Worm (Caenorhabditis elegans) whole organism, young adult: ENCODE results near the gene vglu-2.
"Not testable (repeated sequence)": the region's sequence is repeated elsewhere in the genome, so short reads cannot be mapped to it uniquely, and the experiment has no call there.

Source experiments
- B0019.2 ChIP-seq: fragments of 200-800 bp; sonication (Bioruptor generic); conservative IDR thresholded peaks from 2 replicates; pipeline ENCODE4 v1.3.6; 2022; ENCODE audit warnings: missing genetic modification reagents, missing genetic modification characterization, missing compliant biosample characterization
- B0336.3 ChIP-seq: fragments of 200-800 bp; sonication (Bioruptor generic); IDR thresholded peaks from 2 replicates; pipeline ENCODE4 v1.3.6; 2022; ENCODE audit warnings: missing genetic modification characterization, missing compliant biosample characterization
- D2030.7 ChIP-seq: fragments of 200-800 bp; sonication (Bioruptor generic); IDR thresholded peaks from 2 replicates; pipeline ENCODE4 v1.3.6; 2022; ENCODE audit warnings: missing genetic modification reagents, missing genetic modification characterization, missing compliant biosample characterization
- F33H1.4 ChIP-seq: fragments of 200-800 bp; sonication (Bioruptor generic); IDR thresholded peaks from 2 replicates; pipeline ENCODE4 v1.3.6; 2022; ENCODE audit warnings: missing genetic modification reagents, missing genetic modification characterization, missing compliant biosample characterization
- F37B4.10 ChIP-seq: fragments of 200-800 bp; sonication (Bioruptor generic); IDR thresholded peaks from 2 replicates; pipeline ENCODE4 v1.3.6; 2022; ENCODE audit warnings: missing genetic modification characterization, missing compliant biosample characterization
- F49E8.2 ChIP-seq: sonication (generic microtip); optimal IDR thresholded peaks from 3 replicates; lab custom pipeline; 2017; ENCODE audit warnings: missing genetic modification characterization, mild to moderate bottlenecking, missing compliant biosample characterization, antibody characterized with exemption, moderate library complexity; ENCODE audit not compliant: insufficient read depth
- Y56A3A.18 ChIP-seq: fragments of 200-800 bp; sonication (Bioruptor generic); IDR thresholded peaks from 2 replicates; pipeline ENCODE4 v1.3.6; 2022; ENCODE audit warnings: missing genetic modification reagents, missing genetic modification characterization, missing compliant biosample characterization
- Y67H2A.10 ChIP-seq: fragments of 200-800 bp; sonication (Bioruptor generic); conservative IDR thresholded peaks from 2 replicates; pipeline ENCODE4 v1.3.6; 2022; ENCODE audit warnings: missing genetic modification reagents, missing genetic modification characterization, missing compliant biosample characterization
- Y79H2A.3 ChIP-seq: fragments of 200-800 bp; sonication (Bioruptor generic); conservative IDR thresholded peaks from 2 replicates; pipeline ENCODE4 v1.3.6; 2022; ENCODE audit warnings: missing genetic modification reagents, missing genetic modification characterization, missing compliant biosample characterization
- Y95B8A.8 ChIP-seq: fragments of 200-800 bp; sonication (Bioruptor generic); IDR thresholded peaks from 2 replicates; pipeline ENCODE4 v1.3.6; 2022; ENCODE audit warnings: missing genetic modification reagents, missing genetic modification characterization, missing compliant biosample characterization
- bed-2 ChIP-seq: fragments of 200-800 bp; sonication (Bioruptor generic); IDR thresholded peaks from 2 replicates; pipeline ENCODE4 v1.3.6; 2022; ENCODE audit warnings: missing genetic modification reagents, missing genetic modification characterization, missing compliant biosample characterization
- cebp-1 ChIP-seq, 2 experiments: fragments of 200-800 bp in 1 of 2; sonication (Bioruptor generic) in 1 of 2; sonication (generic microtip) in 1 of 2; IDR thresholded peaks in 1 of 2; optimal IDR thresholded peaks in 1 of 2; 2 replicates each; pipeline versions ENCODE4 v1.3.6 to Lab custom; 2017 to 2022; ENCODE audit warnings: missing compliant biosample characterization in 2 of 2, missing genetic modification characterization in 2 of 2, mild to moderate bottlenecking in 1 of 2, missing genetic modification reagents in 1 of 2, moderate library complexity in 1 of 2
- ceh-100 ChIP-seq: fragments of 200-800 bp; sonication (Bioruptor generic); IDR thresholded peaks from 2 replicates; pipeline ENCODE4 v1.3.6; 2022; ENCODE audit warnings: missing genetic modification reagents, missing genetic modification characterization, missing compliant biosample characterization
- ceh-91 ChIP-seq: fragments of 200-800 bp; sonication (Bioruptor generic); IDR thresholded peaks from 2 replicates; pipeline ENCODE4 v1.3.6; 2022; ENCODE audit warnings: missing genetic modification reagents, missing genetic modification characterization, missing compliant biosample characterization
- dox-1 ChIP-seq: fragments of 200-800 bp; sonication (Bioruptor generic); IDR thresholded peaks from 2 replicates; pipeline ENCODE4 v1.3.6; 2022; ENCODE audit warnings: missing genetic modification reagents, missing genetic modification characterization, missing compliant biosample characterization
- egl-44 ChIP-seq: fragments of 200-800 bp; sonication (Bioruptor generic); IDR thresholded peaks from 2 replicates; pipeline ENCODE4 v1.3.6; 2022; ENCODE audit warnings: missing genetic modification reagents, missing genetic modification characterization, missing compliant biosample characterization
- egrh-3 ChIP-seq: fragments of 200-800 bp; sonication (Bioruptor generic); IDR thresholded peaks from 2 replicates; pipeline ENCODE4 v1.3.6; 2022; ENCODE audit warnings: missing genetic modification reagents, missing genetic modification characterization, missing compliant biosample characterization
- hmg-1.2 ChIP-seq: fragments of 200-800 bp; sonication (Bioruptor generic); IDR thresholded peaks from 2 replicates; pipeline ENCODE4 v1.3.6; 2022; ENCODE audit warnings: missing genetic modification reagents, missing genetic modification characterization, missing compliant biosample characterization
- hsf-1 ChIP-seq: fragments of 200-800 bp; sonication (Bioruptor generic); IDR thresholded peaks from 2 replicates; pipeline ENCODE4 v1.3.6; 2022; ENCODE audit warnings: missing genetic modification reagents, missing genetic modification characterization, missing compliant biosample characterization
- lin-26 ChIP-seq: fragments of 200-800 bp; sonication (Bioruptor generic); IDR thresholded peaks from 2 replicates; pipeline ENCODE4 v1.3.6; 2022; ENCODE audit warnings: missing genetic modification reagents, missing genetic modification characterization, missing compliant biosample characterization
- lin-54 ChIP-seq: fragments of 200-800 bp; sonication (Bioruptor generic); optimal IDR thresholded peaks from 2 replicates; lab custom pipeline; 2018; ENCODE audit warnings: mild to moderate bottlenecking, missing genetic modification characterization, missing compliant biosample characterization
- lir-1 ChIP-seq: fragments of 200-800 bp; sonication (Bioruptor generic); conservative IDR thresholded peaks from 2 replicates; pipeline ENCODE4 v1.3.6; 2022; ENCODE audit warnings: missing genetic modification reagents, missing genetic modification characterization, missing compliant biosample characterization
- lsl-1 ChIP-seq: fragments of 200-800 bp; sonication (Bioruptor generic); optimal IDR thresholded peaks from 2 replicates; lab custom pipeline; 2018; ENCODE audit warnings: mild to moderate bottlenecking, missing genetic modification characterization, moderate library complexity, missing compliant biosample characterization
- madf-3 ChIP-seq: fragments of 200-800 bp; sonication (Bioruptor generic); IDR thresholded peaks from 2 replicates; pipeline ENCODE4 v1.3.6; 2022; ENCODE audit warnings: missing genetic modification reagents, missing genetic modification characterization, missing compliant biosample characterization
- madf-6 ChIP-seq: fragments of 200-800 bp; sonication (Bioruptor generic); IDR thresholded peaks from 2 replicates; pipeline ENCODE4 v1.3.6; 2022; ENCODE audit warnings: missing genetic modification reagents, missing genetic modification characterization, missing compliant biosample characterization
- madf-8 ChIP-seq: fragments of 200-800 bp; sonication (Bioruptor generic); conservative IDR thresholded peaks from 2 replicates; pipeline ENCODE4 v1.3.6; 2022; ENCODE audit warnings: missing genetic modification reagents, missing genetic modification characterization, missing compliant biosample characterization
- mcd-1 ChIP-seq: fragments of 200-800 bp; sonication (Bioruptor generic); IDR thresholded peaks from 2 replicates; pipeline ENCODE4 v1.3.6; 2022; ENCODE audit warnings: missing genetic modification reagents, missing genetic modification characterization, missing compliant biosample characterization
- nfyb-1 ChIP-seq: fragments of 200-800 bp; sonication (Bioruptor generic); IDR thresholded peaks from 2 replicates; pipeline ENCODE4 v1.3.6; 2022; ENCODE audit warnings: missing genetic modification reagents, missing genetic modification characterization, missing compliant biosample characterization
- pbrm-1 ChIP-seq: fragments of 200-800 bp; sonication (Bioruptor generic); IDR thresholded peaks from 2 replicates; pipeline ENCODE4 v1.3.6; 2022; ENCODE audit warnings: missing genetic modification reagents, missing genetic modification characterization, missing compliant biosample characterization
- rcor-1 ChIP-seq: fragments of 200-800 bp; sonication (Bioruptor generic); IDR thresholded peaks from 2 replicates; pipeline ENCODE4 v1.3.6; 2022; ENCODE audit warnings: missing genetic modification reagents, missing genetic modification characterization, missing compliant biosample characterization
- snpc-3.4 ChIP-seq: sonication (generic microtip); optimal IDR thresholded peaks from 2 replicates; lab custom pipeline; 2017; ENCODE audit warnings: missing genetic modification characterization, mild to moderate bottlenecking, missing compliant biosample characterization, antibody characterized with exemption, moderate library complexity, missing genotype, missing genetic modification reagents
- snpc-4 ChIP-seq, 5 experiments: fragments of 150-350 bp in 1 of 5; sonication (generic microtip) in 4 of 5; optimal IDR thresholded peaks; 2 replicates each; lab custom pipeline; 2014 to 2018; ENCODE audit warnings: missing genetic modification characterization in 5 of 5, missing biosample characterization in 3 of 5, antibody characterized with exemption in 2 of 5, mild to moderate bottlenecking in 2 of 5, missing compliant biosample characterization in 2 of 5, missing genotype in 2 of 5, moderate library complexity in 2 of 5, missing genetic modification reagents in 1 of 5
- tbp1 ChIP-seq: fragments of 200-800 bp; sonication (Bioruptor generic); optimal IDR thresholded peaks from 2 replicates; lab custom pipeline; 2018; ENCODE audit warnings: mild to moderate bottlenecking, missing genetic modification characterization, missing compliant biosample characterization
- xnd-1 ChIP-seq: sonication (generic microtip); optimal IDR thresholded peaks from 2 replicates; lab custom pipeline; 2016; ENCODE audit warnings: missing genotype, missing genetic modification reagents, missing genetic modification characterization, missing compliant biosample characterization
- ztf-18 ChIP-seq: sonication (generic microtip); optimal IDR thresholded peaks from 2 replicates; lab custom pipeline; 2016; ENCODE audit warnings: missing genotype, mild to moderate bottlenecking, missing genetic modification characterization, missing compliant biosample characterization
- ztf-28 ChIP-seq: fragments of 200-800 bp; sonication (Bioruptor generic); IDR thresholded peaks from 2 replicates; pipeline ENCODE4 v1.3.6; 2022; ENCODE audit warnings: missing genetic modification reagents, missing genetic modification characterization, missing compliant biosample characterization

The vglu-2 gene

DNA sequence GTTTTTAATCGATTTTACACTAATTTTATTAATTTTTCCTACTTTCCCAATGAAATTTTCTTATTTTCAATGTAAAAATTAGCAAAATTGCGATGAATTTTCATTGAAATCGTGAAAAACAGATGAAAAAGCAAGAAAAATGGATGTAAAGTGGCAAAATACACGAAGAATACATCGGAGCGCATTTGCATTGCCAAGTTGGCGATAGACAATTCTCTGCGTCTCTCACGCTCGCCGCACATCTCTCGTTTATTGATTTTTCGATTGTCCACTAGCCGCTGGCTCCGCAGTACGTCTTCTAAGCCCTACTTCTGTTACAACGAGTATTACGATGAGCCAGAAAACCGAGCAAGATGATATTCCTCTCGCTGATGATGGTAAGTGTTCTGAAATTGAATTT is 23.8 kb downstream of the vglu-2 start, which contains the start of gene unc-69 (continued):
- TF ChIP-seq cebp-1 (GFP tag; IDR thresholded peaks at IDR 0.05; lab: Robert Waterston, UW) (no peak), cebp-1 (tag; optimal IDR thresholded peaks at IDR 0.05; lab: Kevin White, UChicago) (peak; percentile 42)

- TF ChIP-seq F33H1.4 (peak; percentile 56), B0336.3 (GFP tag; lab: Robert Waterston, UW) (0 out of 2 replicates have a peak, but pooled peaks have one; percentile 9), snpc-4 (tag; optimal IDR thresholded peaks at IDR 0.05; lab: Kevin White, UChicago) (peak in 1 of 4 experiments; percentile 15), madf-6 (peak; percentile 88), pbrm-1 (GFP tag; lab: Robert Waterston, UW) (peak; percentile 64; the same call in 1 of the 2 replicates), madf-8 (GFP tag; lab: Robert Waterston, UW) (peak; percentile 38), D2030.7 (GFP tag; lab: Robert Waterston, UW) (peak; percentile 95), madf-3 (GFP tag; lab: Robert Waterston, UW) (0 out of 2 replicates have a peak, but pooled peaks have one; percentile 10), tbp1 (GFP tag; lab: Kevin White, UChicago) (peak; percentile 6), nfyb-1 (GFP tag; lab: Robert Waterston, UW) (peak; percentile 50; the same call in 1 of the 2 replicates), egrh-3 (peak; percentile 59), F37B4.10 (GFP tag; lab: Robert Waterston, UW) (0 out of 2 replicates have a peak, but pooled peaks have one; percentile 58), xnd-1 (tag; lab: Kevin White, UChicago) (peak; percentile 44), lin-54 (GFP tag; lab: Kevin White, UChicago) (peak; percentile 37), dox-1 (GFP tag; lab: Robert Waterston, UW) (peak; percentile 80), lir-1 (GFP tag; lab: Robert Waterston, UW) (0 out of 2 replicates have a peak, but pooled peaks have one; percentile 44), ceh-100 (peak; percentile 88), Y79H2A.3 (GFP tag; lab: Robert Waterston, UW) (peak; percentile 41; the same call in 1 of the 2 replicates), lsl-1 (GFP tag; lab: Kevin White, UChicago) (peak; percentile 85), ceh-91 (GFP tag; lab: Robert Waterston, UW) (peak; percentile 75), ztf-18 (peak; percentile 67), egl-44 (GFP tag; lab: Robert Waterston, UW) (0 out of 2 replicates have a peak, but pooled peaks have one; percentile 12), B0019.2 (GFP tag; lab: Robert Waterston, UW) (peak; percentile 38), lin-26 (GFP tag; lab: Robert Waterston, UW) (0 out of 2 replicates have a peak, but pooled peaks have one; percentile 25), ztf-28 (GFP tag; lab: Robert Waterston, UW) (peak; percentile 60; the same call in 1 of the 2 replicates), rcor-1 (GFP tag; lab: Robert Waterston, UW) (peak; percentile 70), hmg-1.2 (GFP tag; lab: Robert Waterston, UW) (peak; percentile 49), Y95B8A.8 (peak; percentile 69; the same call in 1 of the 2 replicates), snpc-3.4 (peak; percentile 41), F49E8.2 (tag; lab: Kevin White, UChicago) (peak; percentile 15), Y67H2A.10 (0 out of 2 replicates have a peak, but pooled peaks have one; percentile 31), mcd-1 (peak; percentile 76), Y56A3A.18 (0 out of 2 replicates have a peak, but pooled peaks have one; percentile 24), hsf-1 (peak; percentile 67), bed-2 (GFP tag; lab: Robert Waterston, UW) (0 out of 2 replicates have a peak, but pooled peaks have one; percentile 7)
- not testable (repeated sequence) for TF ChIP-seq snpc-4 (GFP tag; optimal IDR thresholded peaks at IDR 0.05; lab: Kevin White, UChicago)
Observed at ce11 chrIII:10320228-10320705, 25.3 kb downstream of the vglu-2 start.
